Worm (Caenorhabditis elegans) whole organism, early embryonic: ENCODE data around the gene mog-1.

Source experiments
- B0310.2 ChIP-seq: sonication (generic microtip); optimal IDR thresholded peaks from 2 replicates; lab custom pipeline; 2016; ENCODE audit warnings: mild to moderate bottlenecking, missing genetic modification characterization, missing compliant biosample characterization
- F13C5.2 ChIP-seq: sonication (generic microtip); optimal IDR thresholded peaks from 2 replicates; lab custom pipeline; 2017; ENCODE audit warnings: mild to moderate bottlenecking, missing genetic modification characterization, inconsistent platforms, missing compliant biosample characterization
- ama-1 ChIP-seq: fragments of 150-350 bp; optimal IDR thresholded peaks from 2 replicates; lab custom pipeline; 2014
- ceh-13 ChIP-seq: fragments of 200-800 bp; sonication (Bioruptor generic); optimal IDR thresholded peaks from 2 replicates; lab custom pipeline; 2018; ENCODE audit warnings: mild to moderate bottlenecking, missing genetic modification characterization, missing compliant biosample characterization
- ceh-36 ChIP-seq: sonication (generic microtip); optimal IDR thresholded peaks from 2 replicates; lab custom pipeline; 2016; ENCODE audit warnings: missing genetic modification characterization, inconsistent platforms, missing compliant biosample characterization
- flt-1 ChIP-seq: fragments of 200-800 bp; sonication (Bioruptor generic); IDR thresholded peaks from 2 replicates; pipeline ENCODE4 v1.3.6; 2022; ENCODE audit warnings: missing genetic modification characterization, missing compliant biosample characterization
- pes-1 ChIP-seq: fragments of 200-800 bp; sonication (Bioruptor generic); IDR thresholded peaks from 2 replicates; pipeline ENCODE4 v1.3.6; 2022; ENCODE audit warnings: missing genetic modification reagents, missing genetic modification characterization, missing compliant biosample characterization
- scrt-1 ChIP-seq: fragments of 200-800 bp; sonication (Bioruptor generic); IDR thresholded peaks from 2 replicates; pipeline ENCODE4 v1.3.6; 2022; ENCODE audit warnings: missing genetic modification characterization, missing compliant biosample characterization
- sea-1 ChIP-seq: fragments of 200-800 bp; sonication (Bioruptor generic); conservative IDR thresholded peaks from 2 replicates; pipeline ENCODE4 v1.3.6; 2022; ENCODE audit warnings: missing genetic modification characterization, missing compliant biosample characterization
- tbx-11 ChIP-seq: fragments of 200-800 bp; sonication (Bioruptor generic); IDR thresholded peaks from 2 replicates; pipeline ENCODE4 v1.3.6; 2022; ENCODE audit warnings: missing genetic modification characterization, missing compliant biosample characterization
- tbx-37 ChIP-seq: fragments of 200-800 bp; sonication (Bioruptor generic); conservative IDR thresholded peaks from 2 replicates; pipeline ENCODE4 v1.3.6; 2022; ENCODE audit warnings: missing genetic modification reagents, missing genetic modification characterization, missing compliant biosample characterization
- tra-4 ChIP-seq: sonication (generic microtip); optimal IDR thresholded peaks from 2 replicates; lab custom pipeline; 2017; ENCODE audit warnings: missing genetic modification characterization, missing compliant biosample characterization

DNA sequence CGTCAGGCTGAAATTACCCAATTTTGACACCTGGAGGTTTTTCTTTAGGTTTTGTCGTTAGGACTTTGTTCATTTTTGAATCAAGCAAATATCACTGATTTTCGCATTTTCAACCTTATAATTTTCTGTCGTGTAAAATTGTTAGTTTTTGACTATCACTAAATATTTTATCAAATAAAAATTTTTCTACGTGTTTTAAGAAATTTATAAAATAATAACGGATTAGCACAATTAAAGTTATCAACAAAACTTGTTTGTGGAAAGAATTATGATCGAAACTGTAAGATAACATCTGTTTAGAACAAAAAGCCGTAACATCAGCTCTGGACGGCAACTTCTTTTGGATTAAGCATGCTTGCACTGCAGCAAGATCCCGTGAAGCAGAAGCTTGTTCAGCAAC lies 33.1 kb downstream of the mog-1 start, which contains the start of gene cbp-2:
- no peak for TF ChIP-seq ceh-13 (GFP tag; lab: Kevin White, UChicago)
- no peak for TF ChIP-seq tbx-11
- no peak for TF ChIP-seq tra-4 (tag; lab: Kevin White, UChicago)
- no peak for TF ChIP-seq ama-1 (lab: Kevin White, UChicago)
- TF ChIP-seq F13C5.2 (tag; lab: Kevin White, UChicago) = no peak
- TF ChIP-seq tbx-37 (GFP tag; lab: Robert Waterston, UW) = no peak
- TF ChIP-seq flt-1 (GFP tag; lab: Robert Waterston, UW) = no peak
- TF ChIP-seq sea-1 = no peak
- TF ChIP-seq ceh-36 (tag; lab: Kevin White, UChicago) = no peak
- no peak for TF ChIP-seq scrt-1 (GFP tag; lab: Robert Waterston, UW)
- no peak for TF ChIP-seq pes-1 (GFP tag; lab: Robert Waterston, UW)
- no peak for TF ChIP-seq B0310.2 (tag; lab: Kevin White, UChicago)
